Worm (Caenorhabditis elegans): ENCODE measurements around the gene F58A6.2.

Gene F58A6.2

ce11 chrII:5177902-5178301 is 41.4 kb downstream of the F58A6.2 start, which contains the start of gene C27D6.12:
C27D6.12 (minus strand) TSS chrII:5178002.
- no peak for TF ChIP-seq eyg-1 (tag; optimal IDR thresholded peaks at IDR 0.05)
- no peak for TF ChIP-seq ceh-24 (tag; optimal IDR thresholded peaks at IDR 0.05)
- TF ChIP-seq dmd-4 (tag; optimal IDR thresholded peaks at IDR 0.05; ENCODE audit: borderline replicate concordance) = no peak
- no peak for TF ChIP-seq elt-4 (tag; optimal IDR thresholded peaks at IDR 0.05)
- TF ChIP-seq ceh-2 (tag; optimal IDR thresholded peaks at IDR 0.05) = no peak

DNA sequence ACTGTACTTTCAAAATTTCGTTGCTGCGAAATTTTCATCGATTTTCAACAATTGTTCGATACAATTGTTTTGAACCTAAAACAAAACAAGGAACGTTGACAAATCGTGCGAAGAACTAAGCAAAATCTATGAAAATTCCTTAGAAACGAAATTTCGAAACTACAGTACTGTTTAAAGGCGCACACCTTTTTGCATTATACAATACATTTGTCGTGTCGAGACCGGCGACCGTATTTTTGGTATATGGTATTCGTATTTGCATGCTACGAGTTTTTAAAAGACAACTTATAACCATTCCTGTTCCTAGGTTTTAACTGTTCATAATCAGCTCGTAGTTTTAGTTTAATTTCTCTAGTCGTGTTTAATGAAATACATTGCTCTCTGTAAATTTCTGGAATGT is 42.1 kb downstream of the F58A6.2 start:
- TF ChIP-seq K09A11.1 (tag; optimal IDR thresholded peaks at IDR 0.05; ENCODE audit: insufficient read depth) (no peak), pha-4 (tag; optimal IDR thresholded peaks at IDR 0.05) (no peak), ceh-48 (tag; optimal IDR thresholded peaks at IDR 0.05) (no peak), dmd-4 (tag; optimal IDR thresholded peaks at IDR 0.05; ENCODE audit: borderline replicate concordance) (no peak), npax-4 (tag; optimal IDR thresholded peaks at IDR 0.05) (no peak), ceh-2 (tag; optimal IDR thresholded peaks at IDR 0.05) (no peak), dve-1 (tag; optimal IDR thresholded peaks at IDR 0.05) (no peak), lin-11 (tag; optimal IDR thresholded peaks at IDR 0.05) (no peak), tbx-7 (tag; optimal IDR thresholded peaks at IDR 0.05) (no peak), pag-3 (tag; optimal IDR thresholded peaks at IDR 0.05; ENCODE audit: borderline replicate concordance) (no peak), unc-42 (tag; optimal IDR thresholded peaks at IDR 0.05) (no peak), ceh-24 (tag; optimal IDR thresholded peaks at IDR 0.05) (no peak)

DNA sequence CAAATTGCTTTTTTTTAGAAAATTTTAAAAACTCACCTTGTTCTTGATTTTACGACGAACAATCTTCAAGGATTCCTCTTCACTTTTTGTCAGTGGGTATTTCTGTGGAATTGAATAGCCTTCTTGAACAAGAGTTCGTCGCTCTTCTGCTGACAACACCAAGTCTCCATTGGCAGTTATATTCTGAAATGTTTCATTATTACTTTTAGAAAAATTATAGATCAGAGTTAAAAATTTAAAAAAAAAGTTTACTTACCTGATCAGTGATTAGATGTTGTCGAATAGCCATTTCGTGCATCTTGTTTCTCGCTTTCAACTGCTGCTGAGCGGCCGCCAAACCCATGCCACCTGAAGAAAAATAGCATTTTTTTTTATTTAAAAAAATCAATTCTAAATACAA is 43.8 kb downstream of the F58A6.2 start:
- TF ChIP-seq madf-2 (tag; optimal IDR thresholded peaks at IDR 0.05) (no peak), hlh-15 (tag; optimal IDR thresholded peaks at IDR 0.05) (no peak)

DNA sequence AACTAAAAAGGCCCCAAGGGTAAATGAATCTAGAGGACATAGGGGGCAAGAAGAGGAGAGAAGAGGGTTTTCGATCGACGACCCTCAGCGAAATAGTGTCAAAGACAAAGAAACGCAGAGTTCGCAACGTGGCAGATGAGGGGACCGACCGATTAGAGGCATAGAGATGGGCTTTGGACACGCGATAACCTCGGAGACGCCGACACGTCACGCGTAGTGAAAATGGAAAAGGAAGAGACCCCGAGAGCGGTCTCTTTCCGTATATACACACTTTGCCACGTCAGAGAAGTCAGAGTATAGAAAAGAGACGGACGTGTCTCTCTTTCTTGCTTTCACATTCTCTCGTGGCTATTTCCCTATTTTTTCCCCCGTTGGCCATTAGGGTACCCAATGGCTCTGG is 45.0 kb downstream of the F58A6.2 start:
- no peak for TF ChIP-seq npax-4 (tag; optimal IDR thresholded peaks at IDR 0.05)
- TF ChIP-seq nhr-11 (tag; optimal IDR thresholded peaks at IDR 0.05) = no peak
- no peak for TF ChIP-seq C08G9.2 (tag; optimal IDR thresholded peaks at IDR 0.05)
- TF ChIP-seq ceh-18 (tag; optimal IDR thresholded peaks at IDR 0.05) = peak; percentile 74
- TF ChIP-seq ceh-30 (tag; optimal IDR thresholded peaks at IDR 0.05) = no peak
- TF ChIP-seq ceh-22 (tag; optimal IDR thresholded peaks at IDR 0.05) = no peak
- TF ChIP-seq lim-6 (tag; optimal IDR thresholded peaks at IDR 0.05) = no peak
- TF ChIP-seq T23F11.4 (GFP tag; optimal IDR thresholded peaks at IDR 0.05) = no peak
- TF ChIP-seq ceh-19 (GFP tag; optimal IDR thresholded peaks at IDR 0.05) = no peak
- TF ChIP-seq pat-9 (tag; optimal IDR thresholded peaks at IDR 0.05) = no peak
- peak; percentile 83 for TF ChIP-seq elt-2 (tag; optimal IDR thresholded peaks at IDR 0.05)
- no peak for TF ChIP-seq ceh-24 (tag; optimal IDR thresholded peaks at IDR 0.05)
- no peak for TF ChIP-seq tbx-7 (tag; optimal IDR thresholded peaks at IDR 0.05)
- TF ChIP-seq ceh-2 (tag; optimal IDR thresholded peaks at IDR 0.05) = peak; percentile 29
- TF ChIP-seq K02D7.2 (tag; optimal IDR thresholded peaks at IDR 0.05) = no peak
- TF ChIP-seq ceh-14 (tag; optimal IDR thresholded peaks at IDR 0.05) = no peak
- no peak for TF ChIP-seq ama-1 (optimal IDR thresholded peaks at IDR 0.05)
- TF ChIP-seq pha-2 (tag; optimal IDR thresholded peaks at IDR 0.05) = no peak
- peak; percentile 87 for TF ChIP-seq unc-55 (GFP tag; optimal IDR thresholded peaks at IDR 0.05)
- no peak for TF ChIP-seq odd-2 (tag; optimal IDR thresholded peaks at IDR 0.05)
- TF ChIP-seq mec-3 (tag; optimal IDR thresholded peaks at IDR 0.05; ENCODE audit: borderline replicate concordance) = no peak
- peak; percentile 55 for TF ChIP-seq tbx-2 (tag; optimal IDR thresholded peaks at IDR 0.05)
- peak; percentile 52 for TF ChIP-seq rnt-1 (tag; optimal IDR thresholded peaks at IDR 0.05)
- no peak for TF ChIP-seq unc-86 (tag; optimal IDR thresholded peaks at IDR 0.05)
- peak; percentile 80 for TF ChIP-seq nfya-1 (tag; optimal IDR thresholded peaks at IDR 0.05)
- no peak for TF ChIP-seq Y22D7AL.16 (tag; optimal IDR thresholded peaks at IDR 0.05)
- no peak for TF ChIP-seq hlh-15 (tag; optimal IDR thresholded peaks at IDR 0.05)
- no peak for TF ChIP-seq sox-2 (GFP tag; IDR thresholded peaks at IDR 0.05)
- peak; percentile 88 for TF ChIP-seq ceh-31 (tag; optimal IDR thresholded peaks at IDR 0.05)
- TF ChIP-seq zip-5 (tag; optimal IDR thresholded peaks at IDR 0.05) = no peak
- TF ChIP-seq nhr-232 (tag; optimal IDR thresholded peaks at IDR 0.05) = no peak
- peak; percentile 51 for TF ChIP-seq unc-42 (tag; optimal IDR thresholded peaks at IDR 0.05)
- peak; percentile 15 for TF ChIP-seq madf-2 (tag; optimal IDR thresholded peaks at IDR 0.05)
- TF ChIP-seq fkh-6 (tag; optimal IDR thresholded peaks at IDR 0.05) = no peak
- no peak for TF ChIP-seq ets-4 (tag; optimal IDR thresholded peaks at IDR 0.05)
- TF ChIP-seq pqm-1 (tag; optimal IDR thresholded peaks at IDR 0.05) = no peak
- no peak for TF ChIP-seq fax-1 (tag; optimal IDR thresholded peaks at IDR 0.05)
- peak; percentile 12 for TF ChIP-seq K09A11.1 (tag; optimal IDR thresholded peaks at IDR 0.05; ENCODE audit: insufficient read depth)
- TF ChIP-seq dmd-4 (tag; optimal IDR thresholded peaks at IDR 0.05; ENCODE audit: borderline replicate concordance) = no peak
- no peak for TF ChIP-seq dve-1 (tag; optimal IDR thresholded peaks at IDR 0.05)
- TF ChIP-seq eyg-1 (tag; optimal IDR thresholded peaks at IDR 0.05) = no peak
